Fruit fly (Drosophila melanogaster) whole organism, pupa: ENCODE measurements around the gene Usp7.

Experiments
- CG15710 ChIP-seq: fragments of 200-800 bp; sonication (Bioruptor generic); optimal IDR thresholded peaks from 2 replicates; lab custom pipeline; 2018; ENCODE audit warnings: missing biosample characterization, mild to moderate bottlenecking, missing genetic modification characterization, moderate library complexity
- CG9948 ChIP-seq: fragments of 200-800 bp; sonication (Bioruptor generic); optimal IDR thresholded peaks from 2 replicates; lab custom pipeline; 2018; ENCODE audit warnings: missing biosample characterization, mild to moderate bottlenecking, missing genetic modification characterization, moderate library complexity
- EcR ChIP-seq: fragments of 200-800 bp; sonication (Bioruptor generic); optimal IDR thresholded peaks from 3 replicates; lab custom pipeline; 2019; ENCODE audit warnings: missing biosample characterization, missing genetic modification characterization, mild to moderate bottlenecking, moderate library complexity, missing genetic modification reagents
- Pif1A ChIP-seq: fragments of 200-800 bp; sonication (Bioruptor generic); optimal IDR thresholded peaks from 3 replicates; lab custom pipeline; 2016; ENCODE audit warnings: missing biosample characterization, missing genetic modification characterization
- fd96Ca ChIP-seq: fragments of 200-800 bp; sonication (Bioruptor generic); IDR thresholded peaks from 3 replicates; pipeline ENCODE4 v1.3.6; 2022; ENCODE audit warnings: missing biosample characterization, missing genetic modification characterization
- rn ChIP-seq: fragments of 200-800 bp; sonication (Bioruptor generic); IDR thresholded peaks from 2 replicates; pipeline ENCODE4 v1.3.6; 2022; ENCODE audit warnings: missing biosample characterization, missing genetic modification characterization

DNA sequence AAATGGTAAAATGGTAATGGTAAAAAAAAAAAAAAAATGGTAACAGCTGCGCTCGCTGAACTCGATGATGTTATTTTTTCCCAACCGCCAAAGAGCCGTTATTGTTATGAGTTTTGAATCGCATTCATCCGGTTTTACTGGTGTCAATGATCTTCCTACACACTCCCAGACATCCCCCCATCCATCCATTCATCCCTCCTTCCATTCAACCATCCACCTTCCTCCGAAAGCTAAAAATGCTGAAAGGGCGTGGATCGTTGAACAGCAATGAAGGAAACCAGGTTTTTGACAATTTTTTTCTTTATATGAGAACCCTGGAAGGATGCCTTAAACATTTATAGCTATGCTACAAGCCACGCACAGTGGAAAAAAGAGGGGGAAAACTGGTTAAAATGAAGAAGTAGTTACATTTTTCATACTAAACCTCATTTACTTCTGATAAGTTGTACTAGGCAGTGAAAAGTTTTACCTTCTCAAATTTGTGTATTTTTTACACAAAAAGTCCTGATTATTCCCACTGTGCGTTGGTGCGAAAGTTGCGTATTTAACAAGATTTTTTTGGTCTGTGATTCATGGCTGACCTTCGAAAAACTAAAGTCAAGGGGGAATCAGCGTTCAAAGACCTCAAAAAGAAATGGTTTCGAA lies 28.7 kb downstream of the Usp7 start:
- no peak for TF ChIP-seq rn (GFP tag; lab: Robert Waterston, UW)
- TF ChIP-seq EcR = peak; percentile 91
- TF ChIP-seq CG15710 = peak; percentile 59
- 0 out of 3 replicates have a peak, but pooled peaks have one; percentile 12 for TF ChIP-seq fd96Ca (GFP tag; lab: Robert Waterston, UW)
- TF ChIP-seq Pif1A (GFP tag; lab: Kevin White, UChicago) = peak; percentile 62
- TF ChIP-seq CG9948 (tag; lab: Kevin White, UChicago) = peak; percentile 46
